Comparison of ENCODE assay signal across 1 fruit fly cellular context in the genomic region with DNA sequence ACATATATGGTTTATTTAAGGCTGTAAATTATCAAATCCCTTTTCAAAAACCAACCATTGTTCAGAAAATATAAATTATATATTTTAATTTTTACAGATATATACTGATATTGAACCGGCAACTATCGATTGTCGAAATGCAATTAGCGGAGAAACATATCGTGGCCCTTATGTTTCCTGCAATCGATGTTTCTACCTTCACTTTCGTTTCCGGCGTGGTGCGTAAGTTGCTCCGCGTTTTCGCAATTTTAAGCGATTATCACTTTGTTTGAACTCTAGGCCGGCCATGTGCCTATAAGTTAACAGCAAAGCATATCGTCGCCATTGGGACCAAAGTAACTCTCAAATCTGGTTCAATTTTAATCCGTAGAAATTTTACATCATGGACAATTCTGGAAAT.
TF ChIP-seq lines count a peak whose summit lies in the region.

Gene vig2 (plus strand): TSS at position 112 of the 400 bp plus-strand sequence.

TF ChIP-seq in whole organism, embryonic, 481 proteins besides CTCF, POLR2A, EP300 and RAD21 (continued from another document):
- TF ChIP-seq CG3281 (GFP tag; optimal IDR thresholded peaks at IDR 0.05; lab: Kevin White, UChicago) (peak; percentile 62), hb (GFP tag; IDR thresholded peaks at IDR 0.05; lab: Robert Waterston, UW; ENCODE audit: partially characterized antibody) (peak; percentile 85), Ada2b (GFP tag; IDR thresholded peaks at IDR 0.05; lab: Robert Waterston, UW) (peak; percentile 29; the same call in 1 of the 2 replicates), odd (GFP tag; optimal IDR thresholded peaks at IDR 0.05; lab: Kevin White, UChicago) (peak; percentile 18), Sry-δ (GFP tag; optimal IDR thresholded peaks at IDR 0.05; lab: Kevin White, UChicago) (peak; percentile 56), onecut (GFP tag; IDR thresholded peaks at IDR 0.05; lab: Robert Waterston, UW) (peak; percentile 84), CG7357 (GFP tag; IDR thresholded peaks at IDR 0.05; lab: Robert Waterston, UW) (0 out of 3 replicates have a peak, but pooled peaks have one; percentile 31), CG32767 (GFP tag; IDR thresholded peaks at IDR 0.05; lab: Robert Waterston, UW) (0 out of 2 replicates have a peak, but pooled peaks have one; percentile 42), Mrtf (GFP tag; IDR thresholded peaks at IDR 0.05; lab: Robert Waterston, UW) (peak; percentile 49; the same call in 1 of the 3 replicates), vvl (GFP tag; IDR thresholded peaks at IDR 0.05; lab: Robert Waterston, UW) (peak; percentile 88), CG16815 (GFP tag; optimal IDR thresholded peaks at IDR 0.05; lab: Kevin White, UChicago) (peak; percentile 7), CG7987 (GFP tag; optimal IDR thresholded peaks at IDR 0.05; lab: Kevin White, UChicago) (peak; percentile 61), CG2875 (GFP tag; optimal IDR thresholded peaks at IDR 0.05; lab: Kevin White, UChicago) (peak; percentile 33), CG12391 (tag; optimal IDR thresholded peaks at IDR 0.05; lab: Kevin White, UChicago) (peak; percentile 27), pfk (GFP tag; optimal IDR thresholded peaks at IDR 0.05; lab: Kevin White, UChicago) (peak; percentile 29), Dbx (GFP tag; IDR thresholded peaks at IDR 0.05; lab: Robert Waterston, UW) (peak; percentile 85), Adf1 (GFP tag; IDR thresholded peaks at IDR 0.05; lab: Robert Waterston, UW) (peak; percentile 28), otp (GFP tag; IDR thresholded peaks at IDR 0.05; lab: Robert Waterston, UW) (peak; percentile 87), danr (GFP tag; IDR thresholded peaks at IDR 0.05; lab: Robert Waterston, UW) (0 out of 2 replicates have a peak, but pooled peaks have one; percentile 8), CG11695 (GFP tag; IDR thresholded peaks at IDR 0.05; lab: Robert Waterston, UW) (0 out of 3 replicates have a peak, but pooled peaks have one; percentile 39), CG10267 (tag; optimal IDR thresholded peaks at IDR 0.05; lab: Kevin White, UChicago) (peak; percentile 0), Dll (GFP tag; IDR thresholded peaks at IDR 0.05; lab: Robert Waterston, UW; ENCODE audit: partially characterized antibody) (peak; percentile 81), HHEX (GFP tag; optimal IDR thresholded peaks at IDR 0.05; lab: Kevin White, UChicago) (peak; percentile 71), tio (GFP tag; optimal IDR thresholded peaks at IDR 0.05; lab: Kevin White, UChicago) (peak; percentile 1), seq (GFP tag; IDR thresholded peaks at IDR 0.05; lab: Robert Waterston, UW) (0 out of 2 replicates have a peak, but pooled peaks have one; percentile 32), MBD-R2 (GFP tag; IDR thresholded peaks at IDR 0.05; lab: Robert Waterston, UW) (peak; percentile 58), Fer2 (tag; optimal IDR thresholded peaks at IDR 0.05; lab: Kevin White, UChicago) (peak; percentile 49), CG14710 (tag; optimal IDR thresholded peaks at IDR 0.05; lab: Kevin White, UChicago) (peak; percentile 43), nerfin-2 (GFP tag; IDR thresholded peaks at IDR 0.05; lab: Robert Waterston, UW; ENCODE audit: partially characterized antibody) (peak; percentile 80), CG12659 (GFP tag; optimal IDR thresholded peaks at IDR 0.05; lab: Kevin White, UChicago) (peak; percentile 44), Asciz (GFP tag; optimal IDR thresholded peaks at IDR 0.05; lab: Kevin White, UChicago) (peak; percentile 48), bbx (GFP tag; IDR thresholded peaks at IDR 0.05; lab: Robert Waterston, UW; ENCODE audit: partially characterized antibody) (peak; percentile 92), ato (GFP tag; IDR thresholded peaks at IDR 0.05; lab: Robert Waterston, UW; ENCODE audit: partially characterized antibody) (peak; percentile 90), sens (GFP tag; lab: Kevin White, UChicago) (peak; percentile 78), CG17912 (GFP tag; optimal IDR thresholded peaks at IDR 0.05; lab: Kevin White, UChicago) (peak; percentile 40), Dp (GFP tag; optimal IDR thresholded peaks at IDR 0.05; lab: Kevin White, UChicago) (peak; percentile 4), CG6254 (GFP tag; optimal IDR thresholded peaks at IDR 0.05; lab: Kevin White, UChicago) (peak; percentile 5), HLHmδ (GFP tag; optimal IDR thresholded peaks at IDR 0.05; lab: Kevin White, UChicago) (peak; percentile 72), CG1233 (GFP tag; optimal IDR thresholded peaks at IDR 0.05; lab: Kevin White, UChicago) (peak; percentile 66), CG16779 (GFP tag; IDR thresholded peaks at IDR 0.05; lab: Robert Waterston, UW) (peak; percentile 66; the same call in 1 of the 2 replicates), CG10543 (GFP tag; optimal IDR thresholded peaks at IDR 0.05; lab: Kevin White, UChicago) (peak; percentile 5), pzg (GFP tag; optimal IDR thresholded peaks at IDR 0.05; lab: Kevin White, UChicago) (peak; percentile 31), Dref (GFP tag; IDR thresholded peaks at IDR 0.05; lab: Robert Waterston, UW) (peak; percentile 92), lola (GFP tag; optimal IDR thresholded peaks at IDR 0.05; lab: Kevin White, UChicago) (peak in 1 of 3 experiments; percentile 6), CG11085 (GFP tag; IDR thresholded peaks at IDR 0.05; lab: Robert Waterston, UW) (peak; percentile 93), CG14050 (GFP tag; IDR thresholded peaks at IDR 0.05; lab: Robert Waterston, UW) (peak; percentile 65; the same call in 2 of the 3 replicates), zfh2 (GFP tag; optimal IDR thresholded peaks at IDR 0.05; lab: Kevin White, UChicago) (peak; percentile 10), z (GFP tag; IDR thresholded peaks at IDR 0.05; lab: Robert Waterston, UW) (0 out of 3 replicates have a peak, but pooled peaks have one; percentile 33), CG5245 (GFP tag; optimal IDR thresholded peaks at IDR 0.05; lab: Kevin White, UChicago) (peak; percentile 32), CG43689 (GFP tag; IDR thresholded peaks at IDR 0.05; lab: Robert Waterston, UW) (peak; percentile 77), ind (GFP tag; optimal IDR thresholded peaks at IDR 0.05; lab: Kevin White, UChicago) (peak; percentile 20), CG33557 (GFP tag; optimal IDR thresholded peaks at IDR 0.05; lab: Kevin White, UChicago) (peak; percentile 12), dm (GFP tag; optimal IDR thresholded peaks at IDR 0.05; lab: Kevin White, UChicago) (peak; percentile 48), sens-2 (GFP tag; IDR thresholded peaks at IDR 0.05; lab: Robert Waterston, UW) (peak; percentile 79; the same call in 1 of the 2 replicates), CG10274 (GFP tag; optimal IDR thresholded peaks at IDR 0.05; lab: Kevin White, UChicago) (peak; percentile 47), CG4424 (GFP tag; optimal IDR thresholded peaks at IDR 0.05; lab: Kevin White, UChicago) (peak; percentile 4), MTF-1 (GFP tag; optimal IDR thresholded peaks at IDR 0.05; lab: Kevin White, UChicago; ENCODE audit: borderline replicate concordance) (peak; percentile 81), exex (tag; optimal IDR thresholded peaks at IDR 0.05; lab: Kevin White, UChicago) (peak; percentile 10), dati (GFP tag; IDR thresholded peaks at IDR 0.05; lab: Robert Waterston, UW) (0 out of 2 replicates have a peak, but pooled peaks have one; percentile 62), CG6791 (GFP tag; IDR thresholded peaks at IDR 0.05; lab: Robert Waterston, UW; ENCODE audit: partially characterized antibody) (peak; percentile 97), CG6813 (GFP tag; optimal IDR thresholded peaks at IDR 0.05; lab: Kevin White, UChicago) (peak; percentile 59), inv (GFP tag; IDR thresholded peaks at IDR 0.05; lab: Robert Waterston, UW; ENCODE audit: partially characterized antibody) (peak; percentile 87), Bgb (GFP tag; IDR thresholded peaks at IDR 0.05; lab: Robert Waterston, UW; ENCODE audit: partially characterized antibody) (peak; percentile 92), mld (GFP tag; IDR thresholded peaks at IDR 0.05; lab: Robert Waterston, UW; ENCODE audit: partially characterized antibody) (peak; percentile 91), nom (GFP tag; optimal IDR thresholded peaks at IDR 0.05; lab: Kevin White, UChicago) (peak; percentile 26), unpg (GFP tag; optimal IDR thresholded peaks at IDR 0.05; lab: Kevin White, UChicago) (peak; percentile 12), CG10431 (GFP tag; optimal IDR thresholded peaks at IDR 0.05; lab: Kevin White, UChicago) (peak; percentile 54), CG10366 (GFP tag; IDR thresholded peaks at IDR 0.05; lab: Robert Waterston, UW) (peak; percentile 84), CG7839 (tag; optimal IDR thresholded peaks at IDR 0.05; lab: Kevin White, UChicago) (peak; percentile 35), CG31441 (GFP tag; IDR thresholded peaks at IDR 0.05; lab: Robert Waterston, UW) (0 out of 2 replicates have a peak, but pooled peaks have one; percentile 13), p53 (GFP tag; optimal IDR thresholded peaks at IDR 0.05; lab: Kevin White, UChicago) (peak; percentile 35), phol (tag; optimal IDR thresholded peaks at IDR 0.05; lab: Kevin White, UChicago) (peak; percentile 39), Fer1 (GFP tag; optimal IDR thresholded peaks at IDR 0.05; lab: Kevin White, UChicago) (peak; percentile 13), Ets97D (GFP tag; optimal IDR thresholded peaks at IDR 0.05; lab: Kevin White, UChicago) (peak; percentile 98), CG10959 (GFP tag; IDR thresholded peaks at IDR 0.05; lab: Robert Waterston, UW) (peak; percentile 47; the same call in 1 of the 2 replicates), Meics (GFP tag; optimal IDR thresholded peaks at IDR 0.05; lab: Kevin White, UChicago) (peak; percentile 74), CG13287 (GFP tag; IDR thresholded peaks at IDR 0.05; lab: Robert Waterston, UW; ENCODE audit: partially characterized antibody) (peak; percentile 72), CG17385 (GFP tag; optimal IDR thresholded peaks at IDR 0.05; lab: Kevin White, UChicago) (peak; percentile 60), CG8765 (GFP tag; IDR thresholded peaks at IDR 0.05; lab: Robert Waterston, UW) (peak; percentile 22; the same call in 1 of the 2 replicates), schlank (tag; optimal IDR thresholded peaks at IDR 0.05; lab: Kevin White, UChicago) (peak; percentile 46), CG30020 (tag; optimal IDR thresholded peaks at IDR 0.05; lab: Kevin White, UChicago) (peak; percentile 25), row (GFP tag; IDR thresholded peaks at IDR 0.05; lab: Robert Waterston, UW) (peak; percentile 70), CG7372 (GFP tag; IDR thresholded peaks at IDR 0.05; lab: Robert Waterston, UW) (peak; percentile 63; the same call in 1 of the 2 replicates), CG17829 (tag; optimal IDR thresholded peaks at IDR 0.05; lab: Kevin White, UChicago) (peak; percentile 3), CG33213 (GFP tag; optimal IDR thresholded peaks at IDR 0.05; lab: Kevin White, UChicago) (peak; percentile 29), CG1603 (tag; optimal IDR thresholded peaks at IDR 0.05; lab: Kevin White, UChicago) (peak; percentile 32), CG15011 (GFP tag; optimal IDR thresholded peaks at IDR 0.05; lab: Kevin White, UChicago) (peak; percentile 18), Ptx1 (GFP tag; IDR thresholded peaks at IDR 0.05; lab: Robert Waterston, UW) (peak; percentile 70), CG6272 (GFP tag; IDR thresholded peaks at IDR 0.05; lab: Robert Waterston, UW) (peak; percentile 80), CG13296 (GFP tag; optimal IDR thresholded peaks at IDR 0.05; lab: Kevin White, UChicago) (peak; percentile 56), zfh1 (GFP tag; IDR thresholded peaks at IDR 0.05; lab: Robert Waterston, UW) (peak; percentile 78), CG13775 (GFP tag; optimal IDR thresholded peaks at IDR 0.05; lab: Kevin White, UChicago) (peak; percentile 76), CG6654 (GFP tag; optimal IDR thresholded peaks at IDR 0.05; lab: Kevin White, UChicago) (peak; percentile 10), dmrt11E (tag; optimal IDR thresholded peaks at IDR 0.05; lab: Kevin White, UChicago) (peak; percentile 17), CG14441 (GFP tag; IDR thresholded peaks at IDR 0.05; lab: Robert Waterston, UW) (peak; percentile 66), CG9727 (GFP tag; optimal IDR thresholded peaks at IDR 0.05; lab: Kevin White, UChicago) (peak; percentile 72), CG3726 (GFP tag; IDR thresholded peaks at IDR 0.05; lab: Robert Waterston, UW) (0 out of 3 replicates have a peak, but pooled peaks have one; percentile 63), chm (GFP tag; IDR thresholded peaks at IDR 0.05; lab: Robert Waterston, UW) (peak; percentile 93), luna (GFP tag; optimal IDR thresholded peaks at IDR 0.05; lab: Kevin White, UChicago) (peak; percentile 5), cas (GFP tag; IDR thresholded peaks at IDR 0.05; lab: Robert Waterston, UW) (0 out of 2 replicates have a peak, but pooled peaks have one; percentile 6), HLH3B (GFP tag; IDR thresholded peaks at IDR 0.05; lab: Robert Waterston, UW) (peak; percentile 70), BtbVII (GFP tag; optimal IDR thresholded peaks at IDR 0.05; lab: Kevin White, UChicago) (peak; percentile 3), zen (tag; optimal IDR thresholded peaks at IDR 0.05; lab: Kevin White, UChicago) (peak; percentile 78), Sox100B (GFP tag; optimal IDR thresholded peaks at IDR 0.05; lab: Kevin White, UChicago) (peak; percentile 39), CG3847 (GFP tag; IDR thresholded peaks at IDR 0.05; lab: Robert Waterston, UW) (peak; percentile 71), CG2116 (GFP tag; optimal IDR thresholded peaks at IDR 0.05; lab: Kevin White, UChicago) (peak; percentile 50), tna (GFP tag; IDR thresholded peaks at IDR 0.05; lab: Robert Waterston, UW; ENCODE audit: partially characterized antibody) (peak; percentile 74)
